Worm (Caenorhabditis elegans): ENCODE measurements around the gene Y116A8C.43.
A peak's percentile ranks its signal among the peaks of the same experiment; 100 is the strongest.

The Y116A8C.43 gene

DNA sequence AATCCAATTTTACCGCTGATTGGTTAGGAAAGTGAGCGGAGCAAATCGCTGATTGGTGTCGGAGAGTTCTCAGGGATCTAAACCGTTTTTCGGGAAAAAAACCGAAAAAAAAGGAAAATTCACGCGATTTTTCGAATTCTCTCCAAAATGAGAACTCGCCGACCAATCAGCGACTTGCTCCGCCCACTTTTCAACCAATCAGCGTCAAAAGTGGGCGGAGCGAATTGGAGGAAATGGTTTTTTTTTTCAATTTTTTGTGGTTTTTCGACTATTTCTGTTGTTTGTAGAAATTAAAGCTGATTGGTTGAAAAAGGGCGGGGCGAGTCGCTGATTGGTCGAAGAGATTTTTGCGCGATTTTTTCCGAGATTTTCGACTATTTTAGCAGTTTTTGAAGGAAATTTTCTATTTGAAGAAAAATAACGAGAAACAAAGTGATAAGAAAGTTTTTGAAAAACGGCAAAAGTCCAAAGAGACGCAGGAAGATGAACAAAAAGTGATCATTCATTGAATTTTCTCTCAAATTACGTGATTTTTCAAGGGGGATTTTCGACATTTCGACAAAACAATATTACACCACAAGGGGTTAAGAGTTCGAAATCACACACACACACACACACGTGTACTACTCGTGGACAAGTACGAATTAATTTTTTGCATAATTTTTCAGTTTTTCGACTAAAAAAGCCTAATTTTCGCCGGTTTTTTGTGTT, 12.1 kb downstream of the Y116A8C.43 start (continued):
- TF ChIP-seq nhr-237 (tag; optimal IDR thresholded peaks at IDR 0.05) (no peak), mdl-1 (tag; optimal IDR thresholded peaks at IDR 0.05) (no peak), dmd-9 (GFP tag; IDR thresholded peaks at IDR 0.05) (no peak), spr-1 (tag; optimal IDR thresholded peaks at IDR 0.05) (no peak), skn-1 (tag; optimal IDR thresholded peaks at IDR 0.05) (no peak), spr-3 (GFP tag; optimal IDR thresholded peaks at IDR 0.05) (no peak), daf-12 (tag; optimal IDR thresholded peaks at IDR 0.05) (no peak), hif-1 (tag; optimal IDR thresholded peaks at IDR 0.05) (peak in 1 of 2 experiments; percentile 70), zag-1 (tag; optimal IDR thresholded peaks at IDR 0.05) (no peak), dve-1 (tag; optimal IDR thresholded peaks at IDR 0.05; ENCODE audit: insufficient read depth) (no peak), ctbp-1 (GFP tag; IDR thresholded peaks at IDR 0.05) (no peak), F44E2.7 (GFP tag; IDR thresholded peaks at IDR 0.05) (no peak), gei-8 (GFP tag; optimal IDR thresholded peaks at IDR 0.05) (no peak), nhr-28 (tag; optimal IDR thresholded peaks at IDR 0.05) (peak; percentile 4), dpl-1 (GFP tag; optimal IDR thresholded peaks at IDR 0.05) (no peak), rbr-2 (tag; optimal IDR thresholded peaks at IDR 0.05) (no peak), F49E8.2 (tag; optimal IDR thresholded peaks at IDR 0.05; ENCODE audit: borderline replicate concordance) (no peak), unc-62 (GFP tag; optimal IDR thresholded peaks at IDR 0.05 in 1 of 2) (no peak), unc-62 (tag; optimal IDR thresholded peaks at IDR 0.05) (no peak), ceh-32 (tag; optimal IDR thresholded peaks at IDR 0.05; ENCODE audit: poor library complexity) (no peak), Y105C5A.15 (GFP tag; IDR thresholded peaks at IDR 0.05) (no peak), ceh-20 (GFP tag; IDR thresholded peaks at IDR 0.05) (no peak)

DNA sequence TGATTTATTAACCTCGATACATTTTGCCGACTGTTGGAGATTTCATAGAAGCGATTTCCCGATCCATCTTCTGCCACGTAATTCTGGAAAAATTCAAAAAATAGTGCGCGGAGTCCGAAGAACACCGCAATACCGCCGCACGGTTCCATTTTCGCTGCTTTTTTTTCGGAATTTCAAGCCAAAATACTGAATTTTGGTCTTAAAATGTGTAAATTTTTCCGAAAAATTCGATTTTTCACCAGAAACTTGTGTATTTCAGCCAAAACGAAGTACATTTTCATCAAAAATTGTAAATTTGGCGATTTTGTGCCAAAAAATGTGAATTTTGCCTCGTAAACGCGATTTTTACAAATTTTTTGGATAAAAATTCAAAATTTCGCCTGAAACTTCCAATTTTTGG, 14.5 kb downstream of the Y116A8C.43 start:
- TF ChIP-seq unc-62 (GFP tag; optimal IDR thresholded peaks at IDR 0.05 in 1 of 2) = peak in 1 of 2 experiments; percentile 50
- no peak for TF ChIP-seq unc-62 (tag; optimal IDR thresholded peaks at IDR 0.05)
- TF ChIP-seq aha-1 (tag) = peak; percentile 77
- TF ChIP-seq nhr-42 (GFP tag; IDR thresholded peaks at IDR 0.05) = no peak
- TF ChIP-seq mes-2 (tag; optimal IDR thresholded peaks at IDR 0.05; ENCODE audit: poor library complexity, severe bottlenecking) = no peak
- no peak for TF ChIP-seq nhr-11 (tag; optimal IDR thresholded peaks at IDR 0.05)

DNA sequence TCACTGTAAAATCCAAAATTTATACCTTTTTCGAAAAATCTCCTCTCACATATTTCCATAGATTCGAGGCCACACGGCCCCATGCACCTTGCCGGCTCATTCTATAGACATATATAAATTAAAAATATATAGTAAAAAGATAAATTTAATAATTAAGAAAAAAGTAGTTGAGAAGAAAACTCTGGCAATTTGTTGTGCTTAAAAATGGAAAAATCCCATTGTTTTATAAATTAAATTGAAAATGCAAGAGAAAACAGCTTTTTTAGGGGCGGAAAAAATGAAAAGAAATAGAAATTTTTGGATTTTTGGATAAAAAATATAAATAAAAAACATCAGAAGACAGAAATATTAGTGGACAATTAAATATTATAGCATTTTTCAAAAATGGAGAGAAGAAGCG, 15.0 kb downstream of the Y116A8C.43 start, which contains the start of gene Y116A8C.30:
Gene Y116A8C.30 (minus strand): TSS at position 101 of the 400 bp plus-strand sequence.
- TF ChIP-seq madf-5 (GFP tag; IDR thresholded peaks at IDR 0.05) = no peak
- no peak for TF ChIP-seq F10B5.3 (tag; optimal IDR thresholded peaks at IDR 0.05)
- TF ChIP-seq nhr-111 (GFP tag; optimal IDR thresholded peaks at IDR 0.05) = no peak
- TF ChIP-seq nhr-25 (tag; optimal IDR thresholded peaks at IDR 0.05; ENCODE audit: borderline replicate concordance, insufficient read depth) = no peak
- no peak for TF ChIP-seq Y5F2A.4 (GFP tag; optimal IDR thresholded peaks at IDR 0.05)
- no peak for TF ChIP-seq zip-11 (GFP tag; IDR thresholded peaks at IDR 0.05)
- no peak for TF ChIP-seq zfp-3 (GFP tag; conservative IDR thresholded peaks at IDR 0.05)
- TF ChIP-seq pqm-1 (tag; optimal IDR thresholded peaks at IDR 0.05) = no peak

DNA sequence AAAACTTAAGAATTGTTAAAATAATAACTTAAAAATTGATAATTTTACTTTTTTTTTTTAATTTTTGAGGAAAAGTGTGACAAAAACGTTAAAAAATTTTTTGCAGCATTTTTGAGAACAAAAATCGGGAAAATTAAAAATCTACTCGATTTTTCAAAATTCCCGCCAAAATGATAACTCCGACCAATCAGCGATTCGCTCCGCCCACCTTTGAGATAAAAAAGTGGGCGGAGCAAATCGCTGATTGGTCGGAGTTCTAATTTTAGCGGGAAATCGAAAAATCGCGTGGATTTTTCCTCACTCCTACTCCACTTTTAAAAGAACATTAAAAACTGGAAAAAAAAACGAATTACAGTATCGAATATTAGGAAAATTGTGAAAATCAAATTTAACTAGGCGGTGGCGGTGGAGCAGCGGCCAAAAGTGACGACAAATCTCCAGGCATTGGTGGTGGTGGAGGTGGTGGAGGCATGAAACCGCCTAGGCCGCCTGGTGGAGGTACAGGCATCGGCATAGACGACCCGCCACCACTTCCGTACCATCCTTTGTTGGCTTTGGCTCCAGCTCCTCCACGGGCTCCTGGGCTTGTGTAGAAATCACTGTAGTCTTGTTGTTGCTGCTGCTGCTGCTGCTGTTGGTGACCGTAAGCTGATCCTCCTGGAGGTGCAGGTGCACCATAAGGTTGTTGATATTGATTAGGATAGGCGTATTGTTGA, 15.7 kb downstream of the Y116A8C.43 start:
- TF ChIP-seq set-16 (GFP tag; IDR thresholded peaks at IDR 0.05) (peak; percentile 78), egl-43 (GFP tag; IDR thresholded peaks at IDR 0.05) (0 out of 2 replicates have a peak, but pooled peaks have one; percentile 26), mdt-29 (GFP tag; IDR thresholded peaks at IDR 0.05) (no peak), dpl-1 (GFP tag; optimal IDR thresholded peaks at IDR 0.05) (peak; percentile 5), Y5F2A.4 (GFP tag; optimal IDR thresholded peaks at IDR 0.05) (no peak)

All from whole organism, L4 larva.